Worm (Caenorhabditis elegans): ENCODE data around the gene F13A2.4.

Gene F13A2.4

ce11 chrV:4372986-4373385 is 27.0 kb downstream of the F13A2.4 start:
- TF ChIP-seq nhr-25 (tag; optimal IDR thresholded peaks at IDR 0.05) = no peak
- no peak for TF ChIP-seq nhr-23 (tag; optimal IDR thresholded peaks at IDR 0.05)
- TF ChIP-seq hmg-11 (tag; optimal IDR thresholded peaks at IDR 0.05) = no peak

ce11 chrV:4371309-4371933 is 28.6 kb downstream of the F13A2.4 start, which contains the start of the genes gmpr-1 and fipp-1:
Gene gmpr-1, minus strand, starts transcription at chrV:4371383.
Gene fipp-1, plus strand, starts transcription at chrV:4371807.
- peak; percentile 69 for TF ChIP-seq nhr-23 (tag; optimal IDR thresholded peaks at IDR 0.05)
- peak; percentile 24 for TF ChIP-seq jun-1 (tag; optimal IDR thresholded peaks at IDR 0.05)
- no peak for TF ChIP-seq nhr-12 (tag; optimal IDR thresholded peaks at IDR 0.05)
- TF ChIP-seq elt-1 (tag; optimal IDR thresholded peaks at IDR 0.05) = no peak
- TF ChIP-seq lin-39 (tag; optimal IDR thresholded peaks at IDR 0.05) = peak; percentile 16
- peak; percentile 48 for TF ChIP-seq pha-4 (tag; optimal IDR thresholded peaks at IDR 0.05)
- no peak for TF ChIP-seq ztf-11 (tag; optimal IDR thresholded peaks at IDR 0.05)
- peak; percentile 61 for TF ChIP-seq lin-15B (tag; optimal IDR thresholded peaks at IDR 0.05)
- TF ChIP-seq nhr-76 (tag; optimal IDR thresholded peaks at IDR 0.05) = no peak
- peak; percentile 64 for TF ChIP-seq nfya-1 (tag; optimal IDR thresholded peaks at IDR 0.05; ENCODE audit: insufficient read depth)
- TF ChIP-seq pqm-1 (tag; optimal IDR thresholded peaks at IDR 0.05) = no peak
- peak; percentile 62 for TF ChIP-seq hmg-11 (tag; optimal IDR thresholded peaks at IDR 0.05)
- peak; percentile 74 for TF ChIP-seq elt-2 (tag; optimal IDR thresholded peaks at IDR 0.05)
- TF ChIP-seq nhr-28 (tag; optimal IDR thresholded peaks at IDR 0.05) = no peak

- no peak for TF ChIP-seq egl-5 (tag; optimal IDR thresholded peaks at IDR 0.05)
- TF ChIP-seq ZK546.5 (tag; optimal IDR thresholded peaks at IDR 0.05) = no peak
- no peak for TF ChIP-seq unc-39 (tag; optimal IDR thresholded peaks at IDR 0.05)
- no peak for TF ChIP-seq ceh-9 (tag; optimal IDR thresholded peaks at IDR 0.05)
Observed at ce11 chrV:4370515-4370914, 29.5 kb downstream of the F13A2.4 start.

- TF ChIP-seq nhr-12 (tag; optimal IDR thresholded peaks at IDR 0.05) (no peak), nhr-237 (tag; optimal IDR thresholded peaks at IDR 0.05) (no peak), aly-2 (tag; optimal IDR thresholded peaks at IDR 0.05) (no peak), snpc-4 (tag; optimal IDR thresholded peaks at IDR 0.05) (no peak), elt-3 (tag; optimal IDR thresholded peaks at IDR 0.05) (no peak), ztf-11 (tag; optimal IDR thresholded peaks at IDR 0.05) (no peak), jun-1 (tag; optimal IDR thresholded peaks at IDR 0.05) (no peak), lin-39 (tag; optimal IDR thresholded peaks at IDR 0.05) (no peak), nhr-67 (tag; optimal IDR thresholded peaks at IDR 0.05) (no peak), ceh-28 (tag; optimal IDR thresholded peaks at IDR 0.05) (no peak), daf-12 (tag; optimal IDR thresholded peaks at IDR 0.05) (no peak)
Observed at ce11 chrV:4366440-4366839, 33.6 kb downstream of the F13A2.4 start, which contains the start of gene F32D1.11. Gene F32D1.11, minus strand, starts transcription at chrV:4366540.

ce11 chrV:4364517-4364916 is 35.5 kb downstream of the F13A2.4 start, which contains the start of gene grl-13:
Gene grl-13, minus strand, starts transcription at chrV:4364617.
- TF ChIP-seq pha-4 (tag; optimal IDR thresholded peaks at IDR 0.05) (no peak), elt-3 (tag; optimal IDR thresholded peaks at IDR 0.05) (no peak), daf-12 (tag; optimal IDR thresholded peaks at IDR 0.05) (no peak), nhr-25 (tag; optimal IDR thresholded peaks at IDR 0.05) (no peak), fkh-10 (GFP tag; optimal IDR thresholded peaks at IDR 0.05) (no peak), nhr-23 (tag; optimal IDR thresholded peaks at IDR 0.05) (no peak), ZK546.5 (tag; optimal IDR thresholded peaks at IDR 0.05) (no peak), aly-2 (tag; optimal IDR thresholded peaks at IDR 0.05) (no peak)

ce11 chrV:4361505-4361904 is 38.5 kb downstream of the F13A2.4 start, which contains the start of gene F32D1.3:
Gene F32D1.3, minus strand, starts transcription at chrV:4361569.
- TF ChIP-seq elt-1 (tag; optimal IDR thresholded peaks at IDR 0.05) (peak; percentile 80), nhr-23 (tag; optimal IDR thresholded peaks at IDR 0.05) (peak; percentile 44), ztf-4 (tag; optimal IDR thresholded peaks at IDR 0.05) (no peak), sea-2 (GFP tag; optimal IDR thresholded peaks at IDR 0.05) (no peak), nhr-25 (tag; optimal IDR thresholded peaks at IDR 0.05) (peak; percentile 34)
